Worm (Caenorhabditis elegans) whole organism, L4 larva: Measurements from ENCODE around the gene T12A7.6.

Experiments used
- D1046.2 ChIP-seq: fragments of 200-800 bp; sonication (Bioruptor generic); IDR thresholded peaks from 2 replicates; pipeline ENCODE4 v1.3.6; 2022; ENCODE audit warnings: missing genetic modification characterization, missing compliant biosample characterization
- F10B5.3 ChIP-seq: sonication (generic microtip); optimal IDR thresholded peaks from 2 replicates; lab custom pipeline; 2016; ENCODE audit warnings: mild to moderate bottlenecking, missing genetic modification characterization, missing compliant biosample characterization
- Y75B8A.6 ChIP-seq: fragments of 200-800 bp; sonication (Bioruptor generic); IDR thresholded peaks from 2 replicates; pipeline ENCODE4 v1.3.6; 2022; ENCODE audit warnings: missing genetic modification reagents, missing genetic modification characterization, missing compliant biosample characterization
- ZK337.2 ChIP-seq: fragments of 200-800 bp; sonication (Bioruptor generic); IDR thresholded peaks from 2 replicates; pipeline ENCODE4 v1.3.6; 2022; ENCODE audit warnings: missing genetic modification reagents, missing genetic modification characterization, missing compliant biosample characterization
- aha-1 ChIP-seq: fragments of 150-350 bp; peaks from one replicate; lab custom pipeline; 2014; ENCODE audit warnings: missing biosample characterization, missing genetic modification characterization
- ces-1 ChIP-seq: fragments of 150-350 bp; sonication (generic microtip); optimal IDR thresholded peaks from 4 replicates; lab custom pipeline; 2014; ENCODE audit warnings: missing biosample characterization, missing genetic modification reagents, missing genetic modification characterization
- ctbp-1 ChIP-seq: fragments of 200-800 bp; sonication (Bioruptor generic); IDR thresholded peaks from 2 replicates; pipeline ENCODE4 v1.3.6; 2022; ENCODE audit warnings: missing genetic modification reagents, missing genetic modification characterization, missing compliant biosample characterization
- daf-19 ChIP-seq: fragments of 200-800 bp; sonication (Bioruptor generic); conservative IDR thresholded peaks from 2 replicates; pipeline ENCODE4 v1.3.6; 2022; ENCODE audit warnings: missing genetic modification characterization, missing compliant biosample characterization
- daf-8 ChIP-seq: fragments of 200-800 bp; sonication (Bioruptor generic); IDR thresholded peaks from 2 replicates; pipeline ENCODE4 v1.3.6; 2022; ENCODE audit warnings: missing genetic modification characterization, missing compliant biosample characterization
- dmd-6 ChIP-seq: fragments of 200-800 bp; sonication (Bioruptor generic); IDR thresholded peaks from 2 replicates; pipeline ENCODE4 v1.3.6; 2022; ENCODE audit warnings: missing genetic modification reagents, missing genetic modification characterization, missing compliant biosample characterization
- dmd-8 ChIP-seq: fragments of 200-800 bp; sonication (Bioruptor generic); IDR thresholded peaks from 2 replicates; pipeline ENCODE4 v1.3.6; 2022; ENCODE audit warnings: missing genetic modification characterization, missing compliant biosample characterization
- fkh-10 ChIP-seq: fragments of 150-350 bp; optimal IDR thresholded peaks from 2 replicates; lab custom pipeline; 2014; ENCODE audit warnings: missing biosample characterization, missing genetic modification reagents, missing genetic modification characterization
- gei-8 ChIP-seq: fragments of 200-800 bp; sonication (Bioruptor generic); optimal IDR thresholded peaks from 2 replicates; lab custom pipeline; 2018; ENCODE audit warnings: mild to moderate bottlenecking, missing genetic modification characterization, missing compliant biosample characterization
- hlh-30 ChIP-seq: sonication (generic microtip); optimal IDR thresholded peaks from 2 replicates; lab custom pipeline; 2017; ENCODE audit warnings: antibody characterized with exemption, mild to moderate bottlenecking, missing genetic modification characterization, missing compliant biosample characterization; ENCODE audit not compliant: insufficient read depth
- hmg-1.1 ChIP-seq: fragments of 200-800 bp; sonication (Bioruptor generic); IDR thresholded peaks from 2 replicates; pipeline ENCODE4 v1.3.6; 2022; ENCODE audit warnings: missing genetic modification reagents, missing genetic modification characterization, missing compliant biosample characterization
- jun-1 ChIP-seq: fragments of 150-350 bp; optimal IDR thresholded peaks from 2 replicates; lab custom pipeline; 2014; ENCODE audit warnings: missing biosample characterization, missing genetic modification reagents, missing genetic modification characterization
- lim-7 ChIP-seq: fragments of 200-800 bp; sonication (Bioruptor generic); IDR thresholded peaks from 2 replicates; pipeline ENCODE4 v1.3.6; 2022; ENCODE audit warnings: missing genetic modification characterization, missing compliant biosample characterization
- lin-1 ChIP-seq: fragments of 200-800 bp; sonication (Bioruptor generic); IDR thresholded peaks from 2 replicates; pipeline ENCODE4 v1.3.6; 2022; ENCODE audit warnings: missing genetic modification reagents, missing genetic modification characterization, missing compliant biosample characterization
- lin-29 ChIP-seq: fragments of 200-800 bp; sonication (Bioruptor generic); IDR thresholded peaks from 2 replicates; pipeline ENCODE4 v1.3.6; 2022; ENCODE audit warnings: missing genetic modification reagents, missing genetic modification characterization, missing compliant biosample characterization
- lin-38 ChIP-seq: fragments of 200-800 bp; sonication (Bioruptor generic); IDR thresholded peaks from 2 replicates; pipeline ENCODE4 v1.3.6; 2022; ENCODE audit warnings: missing genetic modification reagents, missing genetic modification characterization, missing compliant biosample characterization
- lin-39 ChIP-seq: fragments of 150-350 bp; optimal IDR thresholded peaks from 2 replicates; lab custom pipeline; 2014; ENCODE audit warnings: missing biosample characterization, missing genetic modification reagents, missing genetic modification characterization
- lir-3 ChIP-seq: sonication (generic microtip); optimal IDR thresholded peaks from 2 replicates; lab custom pipeline; 2016; ENCODE audit warnings: mild to moderate bottlenecking, missing genetic modification characterization, missing compliant biosample characterization
- lsy-2 ChIP-seq, 2 experiments: fragments of 150-350 bp in 1 of 2; sonication (generic microtip) in 1 of 2; optimal IDR thresholded peaks; 2 replicates each; lab custom pipeline; 2014 to 2017; ENCODE audit warnings: missing biosample characterization in 2 of 2, missing genetic modification characterization in 2 of 2
- mdl-1 ChIP-seq, 2 experiments: fragments of 150-350 bp in 1 of 2; sonication (generic microtip) in 1 of 2; optimal IDR thresholded peaks; 2 replicates each; lab custom pipeline; 2014 to 2017; ENCODE audit warnings: missing biosample characterization in 2 of 2, missing genetic modification characterization in 2 of 2
- nhr-111 ChIP-seq: fragments of 200-800 bp; sonication (Bioruptor generic); optimal IDR thresholded peaks from 2 replicates; lab custom pipeline; 2018; ENCODE audit warnings: mild to moderate bottlenecking, missing genetic modification characterization, missing compliant biosample characterization
- nhr-25 ChIP-seq: sonication (generic microtip); optimal IDR thresholded peaks from 2 replicates; lab custom pipeline; 2017; ENCODE audit warnings: missing genetic modification characterization, mild to moderate bottlenecking, missing compliant biosample characterization, antibody characterized with exemption, moderate library complexity, borderline replicate concordance; ENCODE audit not compliant: insufficient read depth
- nhr-28 ChIP-seq: fragments of 150-350 bp; optimal IDR thresholded peaks from 2 replicates; lab custom pipeline; 2014; ENCODE audit warnings: missing biosample characterization, missing genetic modification characterization
- nhr-42 ChIP-seq: fragments of 200-800 bp; sonication (Bioruptor generic); IDR thresholded peaks from 2 replicates; pipeline ENCODE4 v1.3.6; 2022; ENCODE audit warnings: missing genetic modification characterization, missing compliant biosample characterization
- nhr-77 ChIP-seq: fragments of 150-350 bp; optimal IDR thresholded peaks from 2 replicates; lab custom pipeline; 2014; ENCODE audit warnings: missing biosample characterization, missing genetic modification characterization
- saeg-2 ChIP-seq: fragments of 200-800 bp; sonication (Bioruptor generic); IDR thresholded peaks from 2 replicates; pipeline ENCODE4 v1.3.6; 2022; ENCODE audit warnings: missing genetic modification reagents, missing genetic modification characterization, missing compliant biosample characterization
- set-16 ChIP-seq: fragments of 200-800 bp; sonication (Bioruptor generic); IDR thresholded peaks from 2 replicates; pipeline ENCODE4 v1.3.6; 2022; ENCODE audit warnings: missing genetic modification reagents, missing genetic modification characterization, missing compliant biosample characterization
- spr-1 ChIP-seq: sonication (generic microtip); optimal IDR thresholded peaks from 2 replicates; lab custom pipeline; 2016; ENCODE audit warnings: mild to moderate bottlenecking, missing genetic modification characterization, missing compliant biosample characterization
- tra-1 ChIP-seq: fragments of 200-800 bp; sonication (Bioruptor generic); IDR thresholded peaks from 2 replicates; pipeline ENCODE4 v1.3.6; 2022; ENCODE audit warnings: missing genetic modification reagents, missing genetic modification characterization, missing compliant biosample characterization
- unc-39 ChIP-seq: sonication (generic microtip); optimal IDR thresholded peaks from 2 replicates; lab custom pipeline; 2017; ENCODE audit warnings: missing biosample characterization, missing genetic modification characterization
- unc-62 ChIP-seq, 3 experiments: fragments of 150-350 bp in 1 of 3; sonication (generic microtip); optimal IDR thresholded peaks in 2 of 3; peaks in 1 of 3; 1 replicate in 1 of 3; 2 replicates in 2 of 3; lab custom pipeline; 2014 to 2017; ENCODE audit warnings: missing biosample characterization in 3 of 3, missing genetic modification characterization in 3 of 3, missing genetic modification reagents in 3 of 3, missing genotype in 1 of 3
- vab-7 ChIP-seq: fragments of 200-800 bp; sonication (Bioruptor generic); IDR thresholded peaks from 2 replicates; pipeline ENCODE4 v1.3.6; 2022; ENCODE audit warnings: missing genetic modification reagents, missing genetic modification characterization, missing compliant biosample characterization
- zfp-3 ChIP-seq: fragments of 200-800 bp; sonication (Bioruptor generic); conservative IDR thresholded peaks from 2 replicates; pipeline ENCODE4 v1.3.6; 2022; ENCODE audit warnings: missing genetic modification reagents, missing genetic modification characterization, missing compliant biosample characterization
- ztf-11 ChIP-seq: fragments of 150-350 bp; optimal IDR thresholded peaks from 2 replicates; lab custom pipeline; 2014; ENCODE audit warnings: missing biosample characterization, missing genetic modification characterization
- ztf-7 ChIP-seq: fragments of 150-350 bp; optimal IDR thresholded peaks from 2 replicates; lab custom pipeline; 2014; ENCODE audit warnings: missing biosample characterization, missing genetic modification characterization

T12A7.6 gene

ce11 chrIV:11782846-11783245, 33.8 kb downstream of the T12A7.6 start:
- TF ChIP-seq ztf-11 (tag; lab: Kevin White, UChicago) (no peak), daf-19 (GFP tag; lab: Robert Waterston, UW) (no peak), daf-8 (GFP tag; lab: Robert Waterston, UW) (no peak), saeg-2 (GFP tag; lab: Robert Waterston, UW) (no peak), spr-1 (tag; lab: Kevin White, UChicago) (no peak), lin-39 (tag; lab: Kevin White, UChicago) (no peak), lin-38 (GFP tag; lab: Robert Waterston, UW) (no peak), D1046.2 (no peak), nhr-28 (tag; lab: Kevin White, UChicago) (no peak), dmd-8 (GFP tag; lab: Robert Waterston, UW) (no peak), unc-39 (tag; lab: Kevin White, UChicago) (no peak), jun-1 (tag; lab: Kevin White, UChicago) (no peak), ces-1 (no peak), lin-29 (GFP tag; lab: Robert Waterston, UW) (no peak), nhr-77 (tag; lab: Kevin White, UChicago) (no peak), F10B5.3 (no peak), ZK337.2 (GFP tag; lab: Robert Waterston, UW) (no peak), mdl-1 (tag; optimal IDR thresholded peaks at IDR 0.05; lab: Kevin White, UChicago) (no peak), hlh-30 (tag; lab: Kevin White, UChicago) (no peak), lin-1 (no peak)
- TF ChIP-seq, all 104 proteins: peak for 0

DNA sequence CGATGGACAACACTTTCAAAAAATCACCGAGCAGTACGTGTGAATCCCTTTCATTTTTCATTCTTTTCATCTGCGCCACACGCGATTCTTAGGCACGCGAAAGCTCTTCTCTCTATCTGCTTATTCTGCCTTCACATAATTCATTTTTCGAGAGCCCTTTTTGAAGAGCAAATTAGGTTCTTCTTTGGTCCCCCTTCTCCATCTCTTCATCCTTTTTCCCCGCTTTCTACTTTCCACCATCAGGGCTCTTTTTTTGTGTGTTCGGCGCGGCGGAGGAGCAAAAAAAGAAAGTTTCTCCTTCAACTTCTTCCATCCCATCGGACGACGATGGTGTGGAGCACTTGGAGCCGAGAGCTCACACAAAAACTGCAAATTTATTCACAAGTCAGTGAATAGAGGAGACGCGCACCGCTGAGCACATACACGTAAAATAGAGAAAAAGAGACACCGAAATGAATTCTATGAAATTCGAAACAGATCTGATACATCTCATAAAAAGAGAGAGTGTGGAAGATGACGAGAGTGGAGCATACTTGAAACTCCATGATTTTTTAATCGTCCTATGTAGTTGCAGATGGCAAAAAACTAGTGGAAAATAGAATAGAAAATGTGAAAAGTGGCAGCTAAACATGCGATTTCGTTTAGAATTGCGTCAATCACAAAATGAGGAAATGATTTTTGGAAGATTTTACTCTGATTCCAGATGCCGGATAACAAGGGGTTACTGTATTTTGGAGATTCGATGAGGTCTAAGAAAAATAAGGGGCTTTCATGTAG, 36.2 kb downstream of the T12A7.6 start:
- TF ChIP-seq ctbp-1 (GFP tag; lab: Robert Waterston, UW) (peak; percentile 59; the same call in 1 of the 2 replicates), unc-62 (GFP tag; optimal IDR thresholded peaks at IDR 0.05 in 1 of 2; lab: Kevin White, UChicago) (peak in 1 of 2 experiments; percentile 74), unc-62 (tag; optimal IDR thresholded peaks at IDR 0.05; lab: Kevin White, UChicago) (no peak), aha-1 (peak; percentile 30), hmg-1.1 (no peak), set-16 (GFP tag; lab: Robert Waterston, UW) (peak; percentile 17; the same call in 1 of the 2 replicates), fkh-10 (peak; percentile 50), dmd-6 (GFP tag; lab: Robert Waterston, UW) (no peak), ces-1 (peak; percentile 9), ztf-7 (tag; lab: Kevin White, UChicago) (no peak), nhr-25 (no peak), vab-7 (no peak), nhr-42 (no peak), gei-8 (GFP tag; lab: Kevin White, UChicago) (no peak), lsy-2 (tag; optimal IDR thresholded peaks at IDR 0.05; lab: Kevin White, UChicago) (peak in 1 of 2 experiments; percentile 4), lim-7 (GFP tag; lab: Robert Waterston, UW) (0 out of 2 replicates have a peak, but pooled peaks have one; percentile 4)
- TF ChIP-seq, all 104 proteins: peak for 8

DNA sequence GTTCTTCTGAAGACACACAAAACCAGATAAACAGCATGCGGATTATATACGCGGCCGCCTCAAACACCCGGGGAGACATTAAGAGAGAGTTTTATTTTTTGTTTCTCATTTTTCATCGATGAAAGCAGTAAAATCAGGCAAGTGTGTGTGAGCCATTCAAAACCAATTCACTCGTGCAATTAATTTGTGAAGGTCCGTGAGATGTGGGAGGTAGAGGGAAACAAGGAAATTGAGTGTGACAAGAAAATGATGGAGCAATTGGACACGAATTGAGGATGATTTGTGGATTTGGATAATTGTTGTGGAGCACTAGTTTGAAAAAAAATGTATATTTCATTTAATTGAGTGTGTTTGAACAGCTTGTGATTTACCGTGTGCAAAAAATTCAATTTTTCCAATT, 38.8 kb downstream of the T12A7.6 start:
- TF ChIP-seq hlh-30 (tag; lab: Kevin White, UChicago) (no peak), daf-19 (GFP tag; lab: Robert Waterston, UW) (no peak), lir-3 (tag; lab: Kevin White, UChicago) (no peak), Y75B8A.6 (GFP tag; lab: Robert Waterston, UW) (no peak), lin-39 (tag; lab: Kevin White, UChicago) (no peak), nhr-111 (GFP tag; lab: Kevin White, UChicago) (no peak), zfp-3 (GFP tag; lab: Robert Waterston, UW) (no peak), tra-1 (no peak)
